Fruit fly (Drosophila melanogaster): Measurements from ENCODE around the gene IntS11.

IntS11 gene

DNA sequence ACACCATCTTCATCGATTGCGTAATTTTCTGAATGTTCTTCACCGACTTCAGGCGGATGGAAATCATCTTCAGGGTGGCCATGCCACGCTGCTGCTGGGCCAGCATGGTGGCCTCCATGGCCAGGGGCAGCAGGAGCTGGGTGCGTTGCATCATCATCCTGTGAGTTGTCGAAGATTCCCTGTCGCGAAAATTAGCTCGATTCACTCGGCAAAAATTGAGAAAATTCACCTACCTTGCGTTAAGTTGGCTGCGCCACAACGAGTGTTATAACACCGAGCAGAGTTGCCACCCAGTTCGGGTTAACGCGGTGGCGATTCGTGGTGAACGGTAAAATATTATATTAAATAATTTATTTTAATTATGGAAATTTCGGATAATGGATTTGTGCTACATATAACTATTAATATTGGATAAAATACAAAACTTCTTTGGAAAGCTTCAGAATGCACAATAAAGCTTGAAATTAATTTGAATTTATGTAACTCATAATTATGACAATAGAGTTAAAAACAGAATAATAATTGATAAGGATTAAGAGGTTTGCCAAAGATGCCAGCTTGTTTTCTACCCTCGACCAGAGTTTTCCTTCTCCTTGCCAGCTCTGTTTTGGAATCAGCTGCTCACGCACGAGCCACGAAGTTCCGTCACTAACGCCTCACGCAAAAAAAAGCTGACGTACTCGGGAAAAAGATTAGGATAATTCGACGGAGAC is 3.6 kb downstream of the IntS11 start, which contains the start of the genes ATPsyngamma and yata (continued):
- TF ChIP-seq tna (GFP tag; IDR thresholded peaks at IDR 0.05; ENCODE audit: partially characterized antibody), result peak; percentile 46; the same call in 1 of the 2 replicates
- TF ChIP-seq CG15073 (GFP tag; optimal IDR thresholded peaks at IDR 0.05), result no peak
- TF ChIP-seq gem (tag; optimal IDR thresholded peaks at IDR 0.05), result no peak
- TF ChIP-seq CG13424 (tag; optimal IDR thresholded peaks at IDR 0.05), result peak; percentile 47
- no peak for TF ChIP-seq Dip3 (GFP tag; optimal IDR thresholded peaks at IDR 0.05)
- TF ChIP-seq CG3995 (GFP tag; optimal IDR thresholded peaks at IDR 0.05), result peak; percentile 0
- no peak for TF ChIP-seq CG6654 (GFP tag; optimal IDR thresholded peaks at IDR 0.05)
- peak; percentile 81; the same call in 2 of the 3 replicates for TF ChIP-seq jigr1 (GFP tag; IDR thresholded peaks at IDR 0.05)
- peak; percentile 99 for TF ChIP-seq Opbp (GFP tag; IDR thresholded peaks at IDR 0.05; ENCODE audit: partially characterized antibody)
- TF ChIP-seq CG8290 (GFP tag; optimal IDR thresholded peaks at IDR 0.05), result no peak
- no peak for TF ChIP-seq CG8290 (tag; optimal IDR thresholded peaks at IDR 0.05)
- TF ChIP-seq Nf-YB (GFP tag; optimal IDR thresholded peaks at IDR 0.05), result no peak
- peak; percentile 59; the same call in 1 of the 2 replicates for TF ChIP-seq CG3847 (GFP tag; IDR thresholded peaks at IDR 0.05)
- TF ChIP-seq CG33213 (GFP tag; optimal IDR thresholded peaks at IDR 0.05), result no peak
- peak; percentile 20 for TF ChIP-seq caup (GFP tag; optimal IDR thresholded peaks at IDR 0.05; ENCODE audit: severe bottlenecking)
- TF ChIP-seq Pdp1 (GFP tag; optimal IDR thresholded peaks at IDR 0.05), result peak in 1 of 2 experiments; percentile 99
- TF ChIP-seq CG9817 (tag; optimal IDR thresholded peaks at IDR 0.05), result peak; percentile 37
- no peak for TF ChIP-seq Ravus (GFP tag; IDR thresholded peaks at IDR 0.05)
- no peak for TF ChIP-seq Vsx1 (GFP tag; optimal IDR thresholded peaks at IDR 0.05)
- TF ChIP-seq Abd-B (GFP tag; optimal IDR thresholded peaks at IDR 0.05), result peak; percentile 63
- TF ChIP-seq pum (GFP tag; optimal IDR thresholded peaks at IDR 0.05), result no peak
- TF ChIP-seq CG12299 (tag; optimal IDR thresholded peaks at IDR 0.05), result no peak
- TF ChIP-seq Gug (GFP tag; IDR thresholded peaks at IDR 0.05), result peak; percentile 45; the same call in 1 of the 4 replicates
- no peak for TF ChIP-seq cato (GFP tag; optimal IDR thresholded peaks at IDR 0.05; ENCODE audit: borderline replicate concordance)
- TF ChIP-seq chm (GFP tag; IDR thresholded peaks at IDR 0.05), result no peak
- TF ChIP-seq bsh (GFP tag; optimal IDR thresholded peaks at IDR 0.05), result no peak
- TF ChIP-seq ab (GFP tag; optimal IDR thresholded peaks at IDR 0.05), result no peak
- no peak for TF ChIP-seq Hr39 (optimal IDR thresholded peaks at IDR 0.05)
- TF ChIP-seq maf-S (GFP tag; optimal IDR thresholded peaks at IDR 0.05), result no peak
- TF ChIP-seq Sin3A (optimal IDR thresholded peaks at IDR 0.05), result peak; percentile 67
- peak; percentile 29 for TF ChIP-seq lilli (GFP tag; optimal IDR thresholded peaks at IDR 0.05)
- no peak for TF ChIP-seq corto (GFP tag; optimal IDR thresholded peaks at IDR 0.05)
- TF ChIP-seq CG1529 (GFP tag; optimal IDR thresholded peaks at IDR 0.05), result no peak
- TF ChIP-seq CG15601 (tag; optimal IDR thresholded peaks at IDR 0.05), result peak; percentile 57
- TF ChIP-seq zen (tag; optimal IDR thresholded peaks at IDR 0.05), result peak; percentile 36
- no peak for TF ChIP-seq CG10462 (GFP tag; optimal IDR thresholded peaks at IDR 0.05)
- peak; percentile 32 for TF ChIP-seq salm (tag; optimal IDR thresholded peaks at IDR 0.05)
- TF ChIP-seq dmrt99B (tag; optimal IDR thresholded peaks at IDR 0.05), result no peak
- no peak for TF ChIP-seq CG17612 (GFP tag; IDR thresholded peaks at IDR 0.05)
- peak; percentile 82 for TF ChIP-seq CG16813 (GFP tag; IDR thresholded peaks at IDR 0.05; ENCODE audit: partially characterized antibody)
- TF ChIP-seq pita (GFP tag; optimal IDR thresholded peaks at IDR 0.05), result no peak
- TF ChIP-seq Atf-2 (GFP tag; optimal IDR thresholded peaks at IDR 0.05), result no peak
- TF ChIP-seq CG11695 (GFP tag; IDR thresholded peaks at IDR 0.05), result no peak
- TF ChIP-seq E2f2 (GFP tag; IDR thresholded peaks at IDR 0.05), result no peak
- TF ChIP-seq Six4 (GFP tag; optimal IDR thresholded peaks at IDR 0.05), result no peak
- no peak for TF ChIP-seq Taf1 (GFP tag; IDR thresholded peaks at IDR 0.05)
- TF ChIP-seq HmgD (GFP tag; optimal IDR thresholded peaks at IDR 0.05), result no peak
- TF ChIP-seq z (GFP tag; IDR thresholded peaks at IDR 0.05), result no peak
- no peak for TF ChIP-seq onecut (GFP tag; IDR thresholded peaks at IDR 0.05)
- peak; percentile 84 for TF ChIP-seq amos (GFP tag; IDR thresholded peaks at IDR 0.05; ENCODE audit: partially characterized antibody)

Data from whole organism, embryonic.